Fruit fly (Drosophila melanogaster): Measurements from ENCODE around the gene CG9386.
A peak's percentile ranks its signal among the peaks of the same experiment; 100 is the strongest.

Gene CG9386

DNA sequence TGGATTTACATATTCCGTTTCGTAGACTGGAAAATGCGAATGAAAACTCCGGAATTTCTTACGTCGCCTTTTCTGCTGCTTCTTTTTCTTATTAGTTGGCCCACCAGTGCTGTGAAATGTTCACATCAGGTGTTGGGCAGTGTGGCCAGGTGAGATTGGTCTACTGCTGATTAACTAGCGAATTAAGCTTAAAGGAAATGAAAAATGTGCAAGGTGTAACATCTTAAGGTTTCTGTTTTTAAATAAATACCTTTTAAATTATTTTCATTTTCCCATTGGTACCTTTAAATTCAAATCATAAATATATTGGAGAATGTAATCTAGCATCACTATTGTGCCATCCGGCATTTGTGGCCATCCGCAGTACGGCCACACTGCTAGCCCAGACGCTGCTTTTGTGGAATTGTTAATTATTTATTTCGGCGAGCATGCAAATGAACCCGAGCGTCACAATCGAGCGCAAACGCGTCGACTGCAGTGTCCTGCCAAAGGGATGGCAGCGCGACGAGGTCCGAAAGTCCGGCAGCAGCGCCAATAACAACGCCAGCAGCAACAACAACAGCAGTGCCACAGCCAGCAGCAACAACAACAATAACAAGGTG, 4.3 kb upstream of the CG9386 start, which contains the start of the genes AP-1mu and MBD-like (continued):
- peak; percentile 56 for TF ChIP-seq CG4730 (GFP tag; IDR thresholded peaks at IDR 0.05)
- peak; percentile 30 for TF ChIP-seq CG12236 (GFP tag; optimal IDR thresholded peaks at IDR 0.05)
- TF ChIP-seq CG3163 (GFP tag; optimal IDR thresholded peaks at IDR 0.05) = no peak
- peak; percentile 85 for TF ChIP-seq lilli (GFP tag; optimal IDR thresholded peaks at IDR 0.05)
- TF ChIP-seq Chrac-16 (GFP tag; optimal IDR thresholded peaks at IDR 0.05) = peak; percentile 65
- peak; percentile 61; the same call in 1 of the 4 replicates for TF ChIP-seq Dll (GFP tag; IDR thresholded peaks at IDR 0.05; ENCODE audit: partially characterized antibody)
- TF ChIP-seq dmrt11E (tag; optimal IDR thresholded peaks at IDR 0.05) = peak; percentile 55
- TF ChIP-seq CG14710 (tag; optimal IDR thresholded peaks at IDR 0.05) = peak; percentile 81
- peak; percentile 45 for TF ChIP-seq HHEX (GFP tag; optimal IDR thresholded peaks at IDR 0.05)
- TF ChIP-seq crp (GFP tag; optimal IDR thresholded peaks at IDR 0.05) = peak in 1 of 2 experiments; percentile 76
- TF ChIP-seq CG32532 (GFP tag; IDR thresholded peaks at IDR 0.05) = peak; percentile 62
- TF ChIP-seq Hr39 (optimal IDR thresholded peaks at IDR 0.05) = no peak
- TF ChIP-seq peb (GFP tag; IDR thresholded peaks at IDR 0.05) = 0 out of 2 replicates have a peak, but pooled peaks have one; percentile 41
- peak; percentile 65 for TF ChIP-seq Sry-δ (GFP tag; optimal IDR thresholded peaks at IDR 0.05)
- no peak for TF ChIP-seq CG7745 (tag; optimal IDR thresholded peaks at IDR 0.05)
- TF ChIP-seq hkb (optimal IDR thresholded peaks at IDR 0.05) = peak; percentile 88
- TF ChIP-seq hkb (GFP tag; IDR thresholded peaks at IDR 0.05) = 0 out of 2 replicates have a peak, but pooled peaks have one; percentile 42
- peak; percentile 55 for TF ChIP-seq PHDP (tag; optimal IDR thresholded peaks at IDR 0.05)
- TF ChIP-seq CG10959 (GFP tag; IDR thresholded peaks at IDR 0.05) = no peak
- TF ChIP-seq jing (GFP tag; optimal IDR thresholded peaks at IDR 0.05) = no peak
- TF ChIP-seq Hr51 (GFP tag; optimal IDR thresholded peaks at IDR 0.05) = peak in 1 of 2 experiments; percentile 65
- TF ChIP-seq pfk (GFP tag; optimal IDR thresholded peaks at IDR 0.05) = no peak
- TF ChIP-seq CG17912 (GFP tag; optimal IDR thresholded peaks at IDR 0.05) = peak; percentile 33
- TF ChIP-seq ase (GFP tag; IDR thresholded peaks at IDR 0.05) = 0 out of 3 replicates have a peak, but pooled peaks have one; percentile 7
- peak; percentile 45; the same call in 1 of the 2 replicates for TF ChIP-seq GATAe (GFP tag; conservative IDR thresholded peaks at IDR 0.05)
- TF ChIP-seq CG2202 (tag; optimal IDR thresholded peaks at IDR 0.05) = peak; percentile 37
- TF ChIP-seq Adf1 (GFP tag; IDR thresholded peaks at IDR 0.05) = peak; percentile 33; the same call in 1 of the 2 replicates
- peak; percentile 86 for TF ChIP-seq CG2120 (GFP tag; optimal IDR thresholded peaks at IDR 0.05)
- peak; percentile 32 for TF ChIP-seq CG8089 (GFP tag; optimal IDR thresholded peaks at IDR 0.05)
- TF ChIP-seq CG9932 (GFP tag; IDR thresholded peaks at IDR 0.05) = peak; percentile 83
- TF ChIP-seq HLH3B (GFP tag; IDR thresholded peaks at IDR 0.05) = peak; percentile 40; the same call in 1 of the 2 replicates
- peak; percentile 69 for TF ChIP-seq jumu (GFP tag; optimal IDR thresholded peaks at IDR 0.05)
- peak; percentile 0 for TF ChIP-seq Blimp-1 (GFP tag; optimal IDR thresholded peaks at IDR 0.05)
- no peak for TF ChIP-seq CG14050 (GFP tag; IDR thresholded peaks at IDR 0.05)
- TF ChIP-seq Aef1 (GFP tag; IDR thresholded peaks at IDR 0.05) = peak; percentile 52
- TF ChIP-seq CG10267 (tag; optimal IDR thresholded peaks at IDR 0.05) = peak; percentile 97

DNA sequence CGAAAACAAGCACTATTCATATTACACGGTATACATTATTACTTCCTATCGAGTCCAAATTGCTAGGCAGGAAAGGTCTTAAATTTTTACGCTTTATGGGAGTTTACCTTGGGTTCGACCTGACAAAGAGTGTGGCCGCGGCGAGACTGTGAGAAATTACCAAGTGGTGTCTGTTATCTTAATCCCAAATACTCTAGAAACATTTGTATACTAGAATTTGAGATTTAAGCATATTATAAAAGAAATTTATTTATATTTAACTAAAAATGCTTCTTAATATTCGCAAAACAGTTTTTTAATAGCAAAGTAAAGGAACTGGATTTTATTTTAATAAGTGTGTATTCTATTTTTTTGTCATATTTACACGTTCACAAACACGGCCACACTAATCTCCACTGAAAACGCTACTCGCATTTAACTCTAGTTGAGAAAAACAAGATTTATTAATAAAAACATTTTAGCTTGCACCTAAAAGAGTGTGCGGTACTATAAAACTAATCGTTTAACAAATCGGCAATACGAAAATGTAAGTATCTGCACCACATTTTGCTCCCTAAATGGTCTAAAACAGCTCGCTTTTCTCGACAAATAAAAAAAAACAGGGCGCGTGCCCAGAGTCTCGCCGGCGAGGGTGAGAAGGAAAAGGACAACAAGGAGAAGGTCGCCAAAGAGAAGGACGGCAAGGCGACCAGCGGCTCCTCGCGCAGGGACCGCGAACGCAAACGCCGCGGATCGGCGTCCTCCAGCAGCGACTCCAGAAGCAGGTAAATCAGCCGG, 3.4 kb downstream of the CG9386 start, which contains the start of the genes mura and RnpS1:
mura (minus strand) TSS at position 148 of the 777 bp plus-strand sequence.
RnpS1 (plus strand) TSS at position 376 of the 777 bp plus-strand sequence.
- TF ChIP-seq trem (tag; optimal IDR thresholded peaks at IDR 0.05) (peak; percentile 69), D19B (GFP tag; optimal IDR thresholded peaks at IDR 0.05) (no peak), YL-1 (GFP tag; optimal IDR thresholded peaks at IDR 0.05) (peak; percentile 30), chm (GFP tag; IDR thresholded peaks at IDR 0.05) (no peak), CG5180 (GFP tag; optimal IDR thresholded peaks at IDR 0.05) (no peak), Ets97D (GFP tag; optimal IDR thresholded peaks at IDR 0.05) (no peak), Drgx (GFP tag; IDR thresholded peaks at IDR 0.05) (no peak), sug (tag; optimal IDR thresholded peaks at IDR 0.05) (peak; percentile 61), CG34376 (GFP tag; optimal IDR thresholded peaks at IDR 0.05) (peak; percentile 42), CG11695 (GFP tag; IDR thresholded peaks at IDR 0.05) (no peak), sqz (GFP tag; optimal IDR thresholded peaks at IDR 0.05) (peak; percentile 59), HLHmδ (GFP tag; optimal IDR thresholded peaks at IDR 0.05) (no peak), CG31224 (GFP tag; IDR thresholded peaks at IDR 0.05) (no peak), CG9797 (GFP tag; optimal IDR thresholded peaks at IDR 0.05) (peak; percentile 89), Sry-δ (GFP tag; optimal IDR thresholded peaks at IDR 0.05) (no peak)

All from whole organism, embryonic.